Worm (Caenorhabditis elegans) whole organism, L1 larva: ENCODE measurements around the gene C26B2.7.

Source experiments
- fkh-8 ChIP-seq: sonication (generic microtip); optimal IDR thresholded peaks from 2 replicates; lab custom pipeline; 2016; ENCODE audit warnings: mild to moderate bottlenecking, missing genetic modification characterization, missing compliant biosample characterization
- mep-1 ChIP-seq: fragments of 150-350 bp; optimal IDR thresholded peaks from 2 replicates; lab custom pipeline; 2014; ENCODE audit warnings: missing biosample characterization, missing genetic modification characterization

DNA sequence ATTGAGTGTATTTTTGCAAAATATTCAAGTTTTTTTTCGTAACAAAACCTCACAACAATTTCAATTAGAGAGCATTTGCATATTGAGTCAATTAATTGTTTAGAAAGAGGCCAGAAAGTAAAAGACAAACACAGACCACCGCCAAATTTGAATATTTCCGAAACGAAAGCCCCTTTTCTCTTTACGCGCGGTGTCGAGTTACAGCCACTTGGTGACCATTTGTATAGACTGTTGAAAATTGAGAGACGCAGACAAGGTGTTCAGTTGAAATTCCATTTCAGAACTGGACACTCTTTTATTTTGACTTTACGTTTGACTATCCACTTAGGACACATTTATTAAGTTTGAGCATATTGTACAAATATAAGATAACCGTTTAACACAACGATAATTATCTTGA is 32.0 kb downstream of the C26B2.7 start:
- no peak for TF ChIP-seq fkh-8 (tag; lab: Kevin White, UChicago)
- no peak for TF ChIP-seq mep-1 (tag; lab: Kevin White, UChicago)
